Fruit fly (Drosophila melanogaster): ENCODE measurements around the gene CG46459.

dm6 chr3R:10706763-10707162 is 10.3 kb downstream of the CG46459 start, which contains the start of the genes CG31467 and CG14684:
- TF ChIP-seq CG6808 (GFP tag; optimal IDR thresholded peaks at IDR 0.05) (no peak), ss (GFP tag; optimal IDR thresholded peaks at IDR 0.05) (no peak), Ets21C (GFP tag; optimal IDR thresholded peaks at IDR 0.05) (no peak), CG6276 (GFP tag; optimal IDR thresholded peaks at IDR 0.05) (no peak), net (GFP tag; optimal IDR thresholded peaks at IDR 0.05) (no peak), CG8632 (GFP tag; optimal IDR thresholded peaks at IDR 0.05) (no peak), CG16779 (tag; optimal IDR thresholded peaks at IDR 0.05) (no peak)

Data from whole organism, prepupa.